Fruit fly (Drosophila melanogaster): ENCODE data around the gene tau.

tau gene

DNA sequence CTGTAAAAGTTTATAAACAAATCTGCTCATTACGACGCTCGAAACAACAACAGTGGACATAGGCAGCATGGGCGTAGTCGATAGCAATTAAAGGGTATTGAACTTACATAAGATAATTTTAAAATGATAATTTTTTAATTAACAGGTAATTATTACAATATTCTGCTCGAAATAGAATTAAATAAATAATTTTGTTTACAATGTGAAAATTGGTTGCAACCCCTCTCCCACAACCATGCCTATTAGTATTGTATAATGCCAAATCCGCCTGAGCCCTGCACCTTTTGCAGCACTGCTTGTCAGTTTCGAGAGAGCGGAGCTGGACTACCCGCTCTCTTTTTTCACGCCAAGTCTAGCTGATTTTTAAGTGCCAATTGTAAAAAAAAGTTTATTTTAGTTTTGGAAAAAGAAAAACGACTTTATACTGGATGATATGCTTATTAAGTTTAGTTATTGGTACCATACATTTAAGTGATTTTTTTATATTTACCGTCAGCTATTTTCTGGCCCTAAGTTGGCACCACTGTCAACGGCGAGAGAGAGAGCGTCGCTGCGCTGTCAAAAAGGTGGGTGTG lies 20.7 kb downstream of the tau start, which contains the start of the genes CG5611 and Mtl (continued):
- TF ChIP-seq CG6808 (GFP tag; optimal IDR thresholded peaks at IDR 0.05) = peak; percentile 98
- peak; percentile 100 for TF ChIP-seq CG8632 (GFP tag; optimal IDR thresholded peaks at IDR 0.05)
- TF ChIP-seq CG9139 (GFP tag; optimal IDR thresholded peaks at IDR 0.05) = peak; percentile 99
- peak; percentile 100 for TF ChIP-seq Ets96B (tag; optimal IDR thresholded peaks at IDR 0.05)
- TF ChIP-seq fd85E (GFP tag; optimal IDR thresholded peaks at IDR 0.05) = peak; percentile 97
- TF ChIP-seq salr (GFP tag; optimal IDR thresholded peaks at IDR 0.05) = peak; percentile 99
- peak; percentile 100 for TF ChIP-seq Gug (GFP tag; IDR thresholded peaks at IDR 0.05)
- peak; percentile 100 for TF ChIP-seq CG10631 (GFP tag; optimal IDR thresholded peaks at IDR 0.05)
- peak; percentile 99 for TF ChIP-seq CG6276 (GFP tag; optimal IDR thresholded peaks at IDR 0.05)
- TF ChIP-seq achi (GFP tag; optimal IDR thresholded peaks at IDR 0.05) = peak; percentile 100
- TF ChIP-seq spab (GFP tag; optimal IDR thresholded peaks at IDR 0.05) = peak; percentile 99
- peak; percentile 99 for TF ChIP-seq topi (GFP tag; optimal IDR thresholded peaks at IDR 0.05)
- TF ChIP-seq Ets21C (GFP tag; optimal IDR thresholded peaks at IDR 0.05) = peak; percentile 98
- peak; percentile 99 for TF ChIP-seq Hr4 (GFP tag; optimal IDR thresholded peaks at IDR 0.05)
- TF ChIP-seq eg (GFP tag; IDR thresholded peaks at IDR 0.05) = peak; percentile 100
- TF ChIP-seq Met (GFP tag; optimal IDR thresholded peaks at IDR 0.05) = peak; percentile 99
- peak; percentile 98 for TF ChIP-seq fkh (GFP tag; optimal IDR thresholded peaks at IDR 0.05)

- TF ChIP-seq CG8319 (GFP tag; optimal IDR thresholded peaks at IDR 0.05) (no peak), Sox15 (GFP tag; optimal IDR thresholded peaks at IDR 0.05) (no peak), CG11902 (GFP tag; optimal IDR thresholded peaks at IDR 0.05) (no peak), CG6163 (GFP tag; IDR thresholded peaks at IDR 0.05) (no peak), net (GFP tag; optimal IDR thresholded peaks at IDR 0.05) (no peak), CG7368 (GFP tag; optimal IDR thresholded peaks at IDR 0.05) (no peak), CG9139 (GFP tag; optimal IDR thresholded peaks at IDR 0.05) (no peak), CG3032 (tag; optimal IDR thresholded peaks at IDR 0.05) (no peak), ss (GFP tag; optimal IDR thresholded peaks at IDR 0.05) (no peak), Eip78C (GFP tag) (no peak), esn (GFP tag; optimal IDR thresholded peaks at IDR 0.05) (no peak), dsx (GFP tag; optimal IDR thresholded peaks at IDR 0.05; ENCODE audit: poor library complexity, severe bottlenecking) (no peak), fd85E (GFP tag; optimal IDR thresholded peaks at IDR 0.05) (no peak)
These were observed 30.9 kb downstream of the tau start, which contains the start of gene CG5612 for dm6 chr3R:27625911-27626310. TSS of gene CG5612 (minus strand) at chr3R:27626011.

- no peak for TF ChIP-seq CG1621 (tag; optimal IDR thresholded peaks at IDR 0.05)
- no peak for TF ChIP-seq CG11902 (GFP tag; optimal IDR thresholded peaks at IDR 0.05)
- TF ChIP-seq cyc (GFP tag; optimal IDR thresholded peaks at IDR 0.05) = no peak
- TF ChIP-seq Sox15 (GFP tag; optimal IDR thresholded peaks at IDR 0.05) = no peak
- no peak for TF ChIP-seq vri (GFP tag; optimal IDR thresholded peaks at IDR 0.05)
- TF ChIP-seq CG32006 (GFP tag; optimal IDR thresholded peaks at IDR 0.05) = no peak
- TF ChIP-seq Hr38 (GFP tag; optimal IDR thresholded peaks at IDR 0.05) = no peak
- TF ChIP-seq OdsH (GFP tag; optimal IDR thresholded peaks at IDR 0.05) = no peak
- TF ChIP-seq CG11762 (GFP tag; optimal IDR thresholded peaks at IDR 0.05; ENCODE audit: insufficient read depth) = no peak
- no peak for TF ChIP-seq CG6163 (GFP tag; IDR thresholded peaks at IDR 0.05)
- TF ChIP-seq Eip75B (GFP tag; optimal IDR thresholded peaks at IDR 0.05) = no peak
- TF ChIP-seq Eip78C (GFP tag) = no peak
- no peak for TF ChIP-seq CG8319 (GFP tag; optimal IDR thresholded peaks at IDR 0.05)
These were observed 33.8 kb downstream of the tau start for dm6 chr3R:27622993-27623392.

DNA sequence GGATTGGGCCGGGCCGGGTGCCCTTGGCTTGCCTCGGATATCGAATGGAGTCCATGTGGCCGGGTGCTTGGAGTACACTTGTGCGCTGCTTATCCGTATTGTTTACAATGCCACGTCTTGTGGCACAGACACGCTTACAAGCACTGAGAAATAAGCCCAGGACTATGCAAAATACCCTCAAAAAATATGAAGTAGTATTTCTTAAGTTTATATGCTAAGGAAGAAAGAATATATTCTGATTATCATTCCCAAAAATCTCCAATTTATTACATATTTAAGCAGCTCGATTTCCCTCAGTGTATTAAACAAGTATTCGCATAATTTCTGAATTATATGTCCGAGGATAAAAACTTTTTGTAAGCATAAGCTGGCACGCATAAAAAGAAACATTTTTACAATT lies 34.9 kb downstream of the tau start:
- TF ChIP-seq Met (GFP tag; optimal IDR thresholded peaks at IDR 0.05) (peak; percentile 7), CG11902 (GFP tag; optimal IDR thresholded peaks at IDR 0.05) (no peak), lz (GFP tag; optimal IDR thresholded peaks at IDR 0.05) (no peak), Hr38 (GFP tag; optimal IDR thresholded peaks at IDR 0.05) (no peak), pdm3 (GFP tag; optimal IDR thresholded peaks at IDR 0.05) (peak; percentile 17), Hr39 (GFP tag; optimal IDR thresholded peaks at IDR 0.05) (no peak), CG32006 (GFP tag; optimal IDR thresholded peaks at IDR 0.05) (no peak), fd59A (GFP tag; optimal IDR thresholded peaks at IDR 0.05) (peak; percentile 3), ss (GFP tag; optimal IDR thresholded peaks at IDR 0.05) (no peak), CG6163 (GFP tag; IDR thresholded peaks at IDR 0.05) (0 out of 3 replicates have a peak, but pooled peaks have one; percentile 24), CG8119 (GFP tag; IDR thresholded peaks at IDR 0.05) (no peak), Sox15 (GFP tag; optimal IDR thresholded peaks at IDR 0.05) (no peak), cyc (GFP tag; optimal IDR thresholded peaks at IDR 0.05) (peak; percentile 19), vri (GFP tag; optimal IDR thresholded peaks at IDR 0.05) (no peak), CG8319 (GFP tag; optimal IDR thresholded peaks at IDR 0.05) (no peak), CG34406 (GFP tag; optimal IDR thresholded peaks at IDR 0.05) (no peak), spab (GFP tag; optimal IDR thresholded peaks at IDR 0.05) (peak; percentile 10), fd85E (GFP tag; optimal IDR thresholded peaks at IDR 0.05) (no peak), CG10669 (GFP tag; optimal IDR thresholded peaks at IDR 0.05) (no peak), svp (GFP tag) (peak; percentile 39), CG10631 (GFP tag; optimal IDR thresholded peaks at IDR 0.05) (no peak), OdsH (GFP tag; optimal IDR thresholded peaks at IDR 0.05) (peak; percentile 25), CG6276 (GFP tag; optimal IDR thresholded peaks at IDR 0.05) (no peak)
